Fruit fly (Drosophila melanogaster): Measurements from ENCODE around the gene CG18563.

The CG18563 gene

dm6 chr2L:17422089-17422488 lies 35.8 kb downstream of the CG18563 start:
- TF ChIP-seq usp (GFP tag; optimal IDR thresholded peaks at IDR 0.05): no peak
- no peak for TF ChIP-seq psq (optimal IDR thresholded peaks at IDR 0.05)
- TF ChIP-seq Dll (optimal IDR thresholded peaks at IDR 0.05): no peak
- no peak for TF ChIP-seq pan (optimal IDR thresholded peaks at IDR 0.05)
- no peak for TF ChIP-seq CG8478 (optimal IDR thresholded peaks at IDR 0.05)
- no peak for TF ChIP-seq EcR (GFP tag; optimal IDR thresholded peaks at IDR 0.05)

- TF ChIP-seq Dll (optimal IDR thresholded peaks at IDR 0.05) (no peak), pan (optimal IDR thresholded peaks at IDR 0.05) (no peak), usp (GFP tag; optimal IDR thresholded peaks at IDR 0.05) (no peak)
Measured at dm6 chr2L:17421366-17421765, 36.5 kb downstream of the CG18563 start.

- no peak for TF ChIP-seq usp (GFP tag; optimal IDR thresholded peaks at IDR 0.05)
- TF ChIP-seq EcR (GFP tag; optimal IDR thresholded peaks at IDR 0.05): no peak
- TF ChIP-seq psq (optimal IDR thresholded peaks at IDR 0.05): no peak
- no peak for TF ChIP-seq Dll (optimal IDR thresholded peaks at IDR 0.05)
- no peak for TF ChIP-seq CG8478 (optimal IDR thresholded peaks at IDR 0.05)
- no peak for TF ChIP-seq pan (optimal IDR thresholded peaks at IDR 0.05)
Measured at dm6 chr2L:17420419-17420818, 37.4 kb downstream of the CG18563 start.

- TF ChIP-seq CG8478 (optimal IDR thresholded peaks at IDR 0.05) (no peak), pan (optimal IDR thresholded peaks at IDR 0.05) (no peak), EcR (GFP tag; optimal IDR thresholded peaks at IDR 0.05) (no peak), Dll (optimal IDR thresholded peaks at IDR 0.05) (no peak), psq (optimal IDR thresholded peaks at IDR 0.05) (no peak), usp (GFP tag; optimal IDR thresholded peaks at IDR 0.05) (no peak)
Measured at dm6 chr2L:17412533-17412932, 45.3 kb downstream of the CG18563 start, which contains the start of gene Rsph9. Rsph9 (minus strand) TSS chr2L:17412633.

- TF ChIP-seq EcR (GFP tag; optimal IDR thresholded peaks at IDR 0.05) (no peak), pan (optimal IDR thresholded peaks at IDR 0.05) (no peak), psq (optimal IDR thresholded peaks at IDR 0.05) (no peak), CG8478 (optimal IDR thresholded peaks at IDR 0.05) (no peak), Dll (optimal IDR thresholded peaks at IDR 0.05) (no peak), usp (GFP tag; optimal IDR thresholded peaks at IDR 0.05) (no peak)
Measured at dm6 chr2L:17410358-17410757, 47.5 kb downstream of the CG18563 start, which contains the start of the genes Polr2J and CG15141. Polr2J (minus strand) TSS chr2L:17410406. CG15141 (plus strand) TSS chr2L:17410641.

Data from whole organism.